Fruit fly (Drosophila melanogaster) whole organism, prepupa: ENCODE results near the gene CG2147.

ENCODE experiments used
- Blimp-1 ChIP-seq: fragments of 200-800 bp; sonication (Bioruptor generic); optimal IDR thresholded peaks from 3 replicates; lab custom pipeline; 2017; ENCODE audit warnings: missing biosample characterization, missing genetic modification characterization, mild to moderate bottlenecking, moderate library complexity, missing genetic modification reagents
- CG10631 ChIP-seq: fragments of 200-800 bp; sonication (Bioruptor generic); optimal IDR thresholded peaks from 2 replicates; lab custom pipeline; 2016; ENCODE audit warnings: missing biosample characterization, missing genetic modification characterization
- CG10669 ChIP-seq: fragments of 200-800 bp; sonication (Bioruptor generic); optimal IDR thresholded peaks from 3 replicates; lab custom pipeline; 2018; ENCODE audit warnings: missing biosample characterization, mild to moderate bottlenecking, missing genetic modification characterization, moderate library complexity
- CG11294 ChIP-seq: fragments of 200-800 bp; sonication (Bioruptor generic); IDR thresholded peaks from 2 replicates; pipeline ENCODE4 v1.3.6; 2022; ENCODE audit warnings: missing biosample characterization, missing genetic modification characterization
- CG11762 ChIP-seq: fragments of 200-800 bp; sonication (Bioruptor generic); optimal IDR thresholded peaks from 3 replicates; lab custom pipeline; 2016; ENCODE audit warnings: missing biosample characterization, missing genetic modification characterization; ENCODE audit not compliant: insufficient read depth
- CG11902 ChIP-seq: fragments of 200-800 bp; sonication (Bioruptor generic); optimal IDR thresholded peaks from 3 replicates; lab custom pipeline; 2016; ENCODE audit warnings: missing biosample characterization, missing genetic modification characterization
- CG15336 ChIP-seq: fragments of 200-800 bp; sonication (Bioruptor generic); IDR thresholded peaks from 2 replicates; pipeline ENCODE4 v1.3.6; 2022; ENCODE audit warnings: missing biosample characterization, missing genetic modification characterization
- CG1621 ChIP-seq: fragments of 200-800 bp; sonication (Bioruptor generic); optimal IDR thresholded peaks from 3 replicates; lab custom pipeline; 2018; ENCODE audit warnings: missing biosample characterization, mild to moderate bottlenecking, missing genetic modification characterization
- CG16779 ChIP-seq: fragments of 200-800 bp; sonication (Bioruptor generic); optimal IDR thresholded peaks from 3 replicates; lab custom pipeline; 2017; ENCODE audit warnings: missing biosample characterization, mild to moderate bottlenecking, missing genetic modification characterization
- CG3032 ChIP-seq: fragments of 200-800 bp; optimal IDR thresholded peaks from 2 replicates; lab custom pipeline; 2019; ENCODE audit warnings: missing biosample characterization, mild to moderate bottlenecking, missing genetic modification characterization, moderate library complexity
- CG31627 ChIP-seq: fragments of 200-800 bp; sonication (Bioruptor generic); optimal IDR thresholded peaks from 3 replicates; lab custom pipeline; 2016; ENCODE audit warnings: missing biosample characterization, missing genetic modification characterization
- CG32006 ChIP-seq: fragments of 200-800 bp; sonication (Bioruptor generic); optimal IDR thresholded peaks from 3 replicates; lab custom pipeline; 2017; ENCODE audit warnings: missing biosample characterization, mild to moderate bottlenecking, missing genetic modification characterization
- CG34406 ChIP-seq: fragments of 200-800 bp; sonication (Bioruptor generic); optimal IDR thresholded peaks from 3 replicates; lab custom pipeline; 2016; ENCODE audit warnings: missing biosample characterization, missing genetic modification characterization
- CG3919 ChIP-seq: fragments of 200-800 bp; sonication (Bioruptor generic); optimal IDR thresholded peaks from 3 replicates; lab custom pipeline; 2016; ENCODE audit warnings: missing biosample characterization, missing genetic modification characterization
- CG6276 ChIP-seq: fragments of 200-800 bp; sonication (Bioruptor generic); optimal IDR thresholded peaks from 2 replicates; lab custom pipeline; 2017; ENCODE audit warnings: missing biosample characterization, mild to moderate bottlenecking, missing genetic modification characterization
- CG6792 ChIP-seq: fragments of 200-800 bp; sonication (Bioruptor generic); optimal IDR thresholded peaks from 3 replicates; lab custom pipeline; 2016; ENCODE audit warnings: missing biosample characterization, missing genetic modification characterization
- CG6808 ChIP-seq: fragments of 200-800 bp; sonication (Bioruptor generic); optimal IDR thresholded peaks from 3 replicates; lab custom pipeline; 2017; ENCODE audit warnings: missing biosample characterization, missing genetic modification characterization, mild to moderate bottlenecking, moderate library complexity, missing genetic modification reagents
- CG6854 ChIP-seq: fragments of 200-800 bp; sonication (Bioruptor generic); optimal IDR thresholded peaks from 2 replicates; lab custom pipeline; 2017; ENCODE audit warnings: missing biosample characterization, mild to moderate bottlenecking, missing genetic modification characterization
- CG8119 ChIP-seq: fragments of 200-800 bp; sonication (Bioruptor generic); IDR thresholded peaks from 3 replicates; pipeline ENCODE4 v1.3.6; 2022; ENCODE audit warnings: missing biosample characterization, missing genetic modification characterization
- CG8319 ChIP-seq: fragments of 200-800 bp; sonication (Bioruptor generic); optimal IDR thresholded peaks from 3 replicates; lab custom pipeline; 2016; ENCODE audit warnings: missing biosample characterization, missing genetic modification characterization
- CG9139 ChIP-seq: fragments of 200-800 bp; sonication (Bioruptor generic); optimal IDR thresholded peaks from 3 replicates; lab custom pipeline; 2017; ENCODE audit warnings: missing biosample characterization, mild to moderate bottlenecking, missing genetic modification characterization
- Eip93F ChIP-seq: fragments of 200-800 bp; sonication (Bioruptor generic); optimal IDR thresholded peaks from 2 replicates; lab custom pipeline; 2016; ENCODE audit warnings: missing biosample characterization, mild to moderate bottlenecking, missing genetic modification characterization
- Ets21C ChIP-seq: fragments of 200-800 bp; sonication (Bioruptor generic); optimal IDR thresholded peaks from 3 replicates; lab custom pipeline; 2016; ENCODE audit warnings: missing biosample characterization, missing genetic modification characterization
- Ets96B ChIP-seq: fragments of 200-800 bp; optimal IDR thresholded peaks from 2 replicates; lab custom pipeline; 2019; ENCODE audit warnings: missing biosample characterization, mild to moderate bottlenecking, missing genetic modification characterization, moderate library complexity
- Hr4 ChIP-seq: fragments of 200-800 bp; sonication (Bioruptor generic); optimal IDR thresholded peaks from 3 replicates; lab custom pipeline; 2016; ENCODE audit warnings: missing biosample characterization, missing genetic modification characterization
- Lpt ChIP-seq: fragments of 200-800 bp; sonication (Bioruptor generic); optimal IDR thresholded peaks from 3 replicates; lab custom pipeline; 2016; ENCODE audit warnings: missing biosample characterization, missing genetic modification characterization
- Smox ChIP-seq: fragments of 200-800 bp; sonication (Bioruptor generic); optimal IDR thresholded peaks from 3 replicates; lab custom pipeline; 2016; ENCODE audit warnings: missing biosample characterization, missing genetic modification characterization
- Sox102F ChIP-seq: fragments of 200-800 bp; sonication (Bioruptor generic); optimal IDR thresholded peaks from 2 replicates; lab custom pipeline; 2016; ENCODE audit warnings: missing biosample characterization, mild to moderate bottlenecking, missing genetic modification characterization
- Sox14 ChIP-seq: fragments of 200-800 bp; sonication (Bioruptor generic); optimal IDR thresholded peaks from 3 replicates; lab custom pipeline; 2016; ENCODE audit warnings: missing biosample characterization, missing genetic modification characterization
- Sox15 ChIP-seq: fragments of 200-800 bp; sonication (Bioruptor generic); optimal IDR thresholded peaks from 3 replicates; lab custom pipeline; 2016; ENCODE audit warnings: missing biosample characterization, missing genetic modification characterization
- achi ChIP-seq: fragments of 200-800 bp; sonication (Bioruptor generic); optimal IDR thresholded peaks from 3 replicates; lab custom pipeline; 2016; ENCODE audit warnings: missing biosample characterization, missing genetic modification characterization
- acj6 ChIP-seq: fragments of 200-800 bp; sonication (Bioruptor generic); optimal IDR thresholded peaks from 3 replicates; lab custom pipeline; 2016; ENCODE audit warnings: missing biosample characterization, missing genetic modification characterization
- cyc ChIP-seq: fragments of 200-800 bp; sonication (Bioruptor generic); optimal IDR thresholded peaks from 3 replicates; lab custom pipeline; 2016; ENCODE audit warnings: missing biosample characterization, missing genetic modification characterization
- dac ChIP-seq: fragments of 200-800 bp; sonication (Bioruptor generic); optimal IDR thresholded peaks from 2 replicates; lab custom pipeline; 2017; ENCODE audit warnings: missing biosample characterization, mild to moderate bottlenecking, missing genetic modification characterization
- dsx ChIP-seq: fragments of 200-800 bp; optimal IDR thresholded peaks from 3 replicates; lab custom pipeline; 2019; ENCODE audit warnings: missing biosample characterization, mild to moderate bottlenecking, missing genetic modification characterization, moderate library complexity; ENCODE audit not compliant: poor library complexity, severe bottlenecking
- fkh ChIP-seq: fragments of 200-800 bp; sonication (Bioruptor generic); optimal IDR thresholded peaks from 3 replicates; lab custom pipeline; 2017; ENCODE audit warnings: missing biosample characterization, mild to moderate bottlenecking, missing genetic modification characterization, moderate library complexity
- lz ChIP-seq: fragments of 200-800 bp; sonication (Bioruptor generic); optimal IDR thresholded peaks from 3 replicates; lab custom pipeline; 2016; ENCODE audit warnings: missing biosample characterization, missing genetic modification characterization
- net ChIP-seq: fragments of 200-800 bp; sonication (Bioruptor generic); optimal IDR thresholded peaks from 3 replicates; lab custom pipeline; 2016; ENCODE audit warnings: missing biosample characterization, missing genetic modification characterization
- pdm3 ChIP-seq: fragments of 200-800 bp; sonication (Bioruptor generic); optimal IDR thresholded peaks from 3 replicates; lab custom pipeline; 2016; ENCODE audit warnings: missing biosample characterization, missing genetic modification characterization
- salr ChIP-seq, 2 experiments: fragments of 200-800 bp; sonication (Bioruptor generic); optimal IDR thresholded peaks; 3 replicates each; lab custom pipeline; 2016 to 2018; ENCODE audit warnings: missing biosample characterization in 2 of 2, missing genetic modification characterization in 2 of 2, mild to moderate bottlenecking in 1 of 2
- ss ChIP-seq, 2 experiments: fragments of 200-800 bp; sonication (Bioruptor generic); optimal IDR thresholded peaks; 2 replicates in 1 of 2; 3 replicates in 1 of 2; lab custom pipeline; 2017 to 2018; ENCODE audit warnings: mild to moderate bottlenecking in 2 of 2, missing biosample characterization in 2 of 2, missing genetic modification characterization in 2 of 2, moderate library complexity in 1 of 2
- svp ChIP-seq: fragments of 200-800 bp; sonication (Bioruptor generic); peaks from one replicate; lab custom pipeline; 2016; ENCODE audit warnings: missing biosample characterization, missing genetic modification characterization
- topi ChIP-seq: fragments of 200-800 bp; sonication (Bioruptor generic); optimal IDR thresholded peaks from 3 replicates; lab custom pipeline; 2016; ENCODE audit warnings: missing biosample characterization, missing genetic modification characterization

The CG2147 gene

dm6 chrX:8273799-8274484, 33.5 kb downstream of the CG2147 start, which contains the start of gene CG15343 (continued):
- TF ChIP-seq CG10669 (GFP tag; lab: Kevin White, UChicago) (peak; percentile 56), Lpt (peak; percentile 30), CG31627 (peak; percentile 62), CG10631 (GFP tag; lab: Kevin White, UChicago) (no peak), achi (GFP tag; lab: Kevin White, UChicago) (peak; percentile 39), ss (GFP tag; optimal IDR thresholded peaks at IDR 0.05; lab: Kevin White, UChicago) (peak in 1 of 2 experiments; percentile 41), svp (GFP tag; lab: Kevin White, UChicago) (peak; percentile 96), CG3919 (peak; percentile 49), Sox14 (GFP tag; lab: Kevin White, UChicago) (peak; percentile 56), CG34406 (GFP tag; lab: Kevin White, UChicago) (peak; percentile 31), CG6792 (GFP tag; lab: Kevin White, UChicago) (peak; percentile 42), fkh (GFP tag; lab: Kevin White, UChicago) (peak; percentile 10), acj6 (GFP tag; lab: Kevin White, UChicago) (peak; percentile 47), CG6808 (GFP tag; lab: Kevin White, UChicago) (peak; percentile 35), dsx (no peak), net (GFP tag; lab: Kevin White, UChicago) (peak; percentile 32), pdm3 (GFP tag; lab: Kevin White, UChicago) (peak; percentile 41), CG3032 (tag; lab: Kevin White, UChicago) (peak; percentile 40), CG11762 (no peak), Ets21C (GFP tag; lab: Kevin White, UChicago) (peak; percentile 47), dac (no peak), topi (peak; percentile 51), Sox102F (GFP tag; lab: Kevin White, UChicago) (peak; percentile 50), CG15336 (GFP tag; lab: Robert Waterston, UW) (no peak), Smox (GFP tag; lab: Kevin White, UChicago) (peak; percentile 50), CG1621 (peak; percentile 10), CG6854 (GFP tag; lab: Kevin White, UChicago) (no peak), Eip93F (no peak), Blimp-1 (GFP tag; lab: Kevin White, UChicago) (no peak), CG6276 (GFP tag; lab: Kevin White, UChicago) (no peak), CG8319 (GFP tag; lab: Kevin White, UChicago) (peak; percentile 25), Ets96B (peak; percentile 19), CG32006 (GFP tag; lab: Kevin White, UChicago) (peak; percentile 53), CG16779 (tag; lab: Kevin White, UChicago) (no peak)
- TF ChIP-seq, all 60 proteins: peak for 38

DNA sequence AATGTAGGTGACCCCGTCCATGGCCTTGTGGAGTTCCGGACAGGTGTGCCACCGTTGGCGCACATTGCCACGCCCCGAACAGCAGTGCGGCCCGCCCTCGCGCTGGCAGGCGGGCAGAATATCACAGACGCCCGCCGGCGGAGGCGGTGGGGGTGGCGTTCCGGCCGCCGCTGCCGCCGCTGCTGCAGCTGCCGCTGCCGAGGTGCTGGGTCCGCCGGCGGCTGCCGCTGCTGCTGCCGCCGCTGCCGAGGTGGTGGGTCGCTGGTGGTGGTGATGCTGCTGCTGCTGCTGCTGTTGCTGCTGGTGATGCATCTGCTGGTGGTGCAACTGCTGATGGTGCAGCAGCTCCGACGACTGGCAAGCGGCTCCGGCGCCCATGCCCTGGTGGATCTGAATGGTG, 44.6 kb downstream of the CG2147 start:
- TF ChIP-seq Sox14 (GFP tag; lab: Kevin White, UChicago) (no peak), lz (GFP tag; lab: Kevin White, UChicago) (no peak), Lpt (no peak), Eip93F (no peak), cyc (GFP tag; lab: Kevin White, UChicago) (no peak), dsx (no peak), Sox102F (GFP tag; lab: Kevin White, UChicago) (no peak), CG8119 (GFP tag; lab: Robert Waterston, UW) (no peak), CG11902 (no peak), CG6792 (GFP tag; lab: Kevin White, UChicago) (no peak), CG34406 (GFP tag; lab: Kevin White, UChicago) (no peak), CG9139 (GFP tag; lab: Kevin White, UChicago) (no peak), Sox15 (GFP tag; lab: Kevin White, UChicago) (no peak), Smox (GFP tag; lab: Kevin White, UChicago) (no peak), Hr4 (GFP tag; lab: Kevin White, UChicago) (no peak), achi (GFP tag; lab: Kevin White, UChicago) (no peak), topi (no peak), CG11294 (GFP tag; lab: Robert Waterston, UW) (no peak), salr (GFP tag; optimal IDR thresholded peaks at IDR 0.05; lab: Kevin White, UChicago) (no peak), Blimp-1 (GFP tag; lab: Kevin White, UChicago) (no peak)
